Worm (Caenorhabditis elegans) whole organism, mixed stage, embryonic: Measurements from ENCODE around the gene ZC262.13.

ENCODE experiments used
- elt-3 ChIP-seq: fragments of 150-350 bp; optimal IDR thresholded peaks from 2 replicates; lab custom pipeline; 2014; ENCODE audit warnings: missing biosample characterization, missing genetic modification characterization
- lin-13 ChIP-seq: fragments of 150-350 bp; optimal IDR thresholded peaks from 2 replicates; lab custom pipeline; 2014; ENCODE audit warnings: missing biosample characterization, missing genetic modification characterization
- lsy-2 ChIP-seq: fragments of 150-350 bp; optimal IDR thresholded peaks from 2 replicates; lab custom pipeline; 2014; ENCODE audit warnings: missing biosample characterization, missing genetic modification characterization
- nhr-237 ChIP-seq: fragments of 150-350 bp; optimal IDR thresholded peaks from 2 replicates; lab custom pipeline; 2014; ENCODE audit warnings: missing biosample characterization, missing genetic modification characterization
- pha-4 ChIP-seq: fragments of 150-350 bp; optimal IDR thresholded peaks from 2 replicates; lab custom pipeline; 2018; ENCODE audit warnings: missing biosample characterization, missing genetic modification reagents, missing genetic modification characterization
- ztf-11 ChIP-seq: fragments of 150-350 bp; optimal IDR thresholded peaks from 2 replicates; lab custom pipeline; 2014; ENCODE audit warnings: missing biosample characterization, missing genetic modification characterization

DNA sequence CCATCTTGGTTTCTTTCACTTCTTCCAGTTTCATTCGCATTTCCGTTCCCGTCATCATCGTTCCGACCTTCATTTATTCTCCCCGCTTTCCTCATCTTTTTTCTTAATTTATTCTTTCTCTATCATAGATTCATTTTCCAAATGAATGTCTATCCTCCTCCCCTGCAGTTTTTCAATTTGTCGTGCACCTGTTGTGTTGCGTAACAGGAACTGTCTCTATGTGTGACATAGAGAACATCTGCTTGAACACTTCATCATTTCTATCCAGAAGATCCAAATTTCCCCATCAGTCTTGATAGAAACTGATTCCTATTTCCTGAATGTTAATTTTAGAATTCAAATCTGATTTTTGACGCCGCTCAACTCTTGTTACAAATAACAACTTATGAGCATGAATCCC, 42.5 kb upstream of the ZC262.13 start:
- TF ChIP-seq nhr-237 (tag; lab: Kevin White, UChicago) (no peak), elt-3 (tag; lab: Kevin White, UChicago) (no peak), pha-4 (tag; lab: Kevin White, UChicago) (no peak), ztf-11 (no peak), lsy-2 (tag; lab: Kevin White, UChicago) (no peak), lin-13 (tag; lab: Kevin White, UChicago) (no peak)
